Worm (Caenorhabditis elegans) whole organism, L3 larva: ENCODE measurements around the gene set-11.
"Not testable (repeated sequence)": the region's sequence is repeated elsewhere in the genome, so short reads cannot be mapped to it uniquely, and the experiment has no call there.

Experiments used
- ZK546.5 ChIP-seq: sonication (generic microtip); optimal IDR thresholded peaks from 2 replicates; lab custom pipeline; 2017; ENCODE audit warnings: missing biosample characterization, missing genetic modification characterization
- aly-2 ChIP-seq: fragments of 150-350 bp; optimal IDR thresholded peaks from 2 replicates; lab custom pipeline; 2014; ENCODE audit warnings: missing biosample characterization, missing genetic modification characterization
- ama-1 ChIP-seq: fragments of 150-350 bp; optimal IDR thresholded peaks from 2 replicates; lab custom pipeline; 2018
- ceh-82 ChIP-seq: fragments of 150-350 bp; optimal IDR thresholded peaks from 2 replicates; lab custom pipeline; 2014; ENCODE audit warnings: missing biosample characterization, missing genetic modification characterization
- ceh-9 ChIP-seq: sonication (generic microtip); optimal IDR thresholded peaks from 2 replicates; lab custom pipeline; 2018; ENCODE audit warnings: missing biosample characterization, missing genetic modification characterization
- daf-12 ChIP-seq: fragments of 150-350 bp; optimal IDR thresholded peaks from 2 replicates; lab custom pipeline; 2014; ENCODE audit warnings: missing biosample characterization, missing genetic modification reagents, missing genetic modification characterization
- egl-27 ChIP-seq: sonication (generic microtip); optimal IDR thresholded peaks from 4 replicates; lab custom pipeline; 2017; ENCODE audit warnings: missing biosample characterization, missing genetic modification reagents, missing genetic modification characterization
- egl-5 ChIP-seq: fragments of 150-350 bp; optimal IDR thresholded peaks from 2 replicates; lab custom pipeline; 2017; ENCODE audit warnings: missing biosample characterization, missing genetic modification reagents, missing genetic modification characterization, inconsistent platforms
- elt-1 ChIP-seq: fragments of 150-350 bp; optimal IDR thresholded peaks from 2 replicates; lab custom pipeline; 2014; ENCODE audit warnings: missing biosample characterization, missing genetic modification characterization
- elt-3 ChIP-seq, 3 experiments: fragments of 150-350 bp in 1 of 3; sonication (generic microtip) in 2 of 3; optimal IDR thresholded peaks; 2 replicates in 2 of 3; 4 replicates in 1 of 3; lab custom pipeline; 2014 to 2017; ENCODE audit warnings: missing biosample characterization in 3 of 3, missing genetic modification characterization in 3 of 3
- eor-1 ChIP-seq, 2 experiments: fragments of 150-350 bp; optimal IDR thresholded peaks; 2 replicates each; lab custom pipeline; 2014 to 2018; ENCODE audit warnings: missing biosample characterization in 2 of 2, missing genetic modification characterization in 2 of 2
- fkh-10 ChIP-seq: sonication (generic microtip); optimal IDR thresholded peaks from 2 replicates; lab custom pipeline; 2017; ENCODE audit warnings: missing biosample characterization, missing genetic modification reagents, missing genetic modification characterization
- fkh-2 ChIP-seq: fragments of 150-350 bp; optimal IDR thresholded peaks from 2 replicates; lab custom pipeline; 2014; ENCODE audit warnings: missing biosample characterization, missing genetic modification reagents, missing genetic modification characterization
- fos-1 ChIP-seq: fragments of 150-350 bp; optimal IDR thresholded peaks from 2 replicates; lab custom pipeline; 2014; ENCODE audit warnings: missing biosample characterization, missing genetic modification characterization
- jun-1 ChIP-seq: fragments of 150-350 bp; optimal IDR thresholded peaks from 2 replicates; lab custom pipeline; 2014; ENCODE audit warnings: missing biosample characterization, missing genetic modification reagents, missing genetic modification characterization
- lin-39 ChIP-seq: fragments of 150-350 bp; optimal IDR thresholded peaks from 2 replicates; lab custom pipeline; 2018; ENCODE audit warnings: missing biosample characterization, missing genetic modification reagents, missing genetic modification characterization
- lsy-12 ChIP-seq: sonication (generic microtip); optimal IDR thresholded peaks from 2 replicates; lab custom pipeline; 2016; ENCODE audit warnings: mild to moderate bottlenecking, missing genetic modification characterization, missing compliant biosample characterization
- mdl-1 ChIP-seq: fragments of 150-350 bp; optimal IDR thresholded peaks from 2 replicates; lab custom pipeline; 2014; ENCODE audit warnings: missing biosample characterization, missing genetic modification characterization
- nfya-1 ChIP-seq: sonication (generic microtip); optimal IDR thresholded peaks from 2 replicates; lab custom pipeline; 2017; ENCODE audit warnings: missing genetic modification characterization, mild to moderate bottlenecking, missing compliant biosample characterization, antibody characterized with exemption, moderate library complexity; ENCODE audit not compliant: insufficient read depth
- nhr-12 ChIP-seq: fragments of 150-350 bp; optimal IDR thresholded peaks from 2 replicates; lab custom pipeline; 2014; ENCODE audit warnings: missing biosample characterization, missing genetic modification characterization
- nhr-237 ChIP-seq: fragments of 150-350 bp; optimal IDR thresholded peaks from 2 replicates; lab custom pipeline; 2014; ENCODE audit warnings: missing biosample characterization, missing genetic modification characterization
- nhr-25 ChIP-seq: sonication (generic microtip); optimal IDR thresholded peaks from 2 replicates; lab custom pipeline; 2017; ENCODE audit warnings: missing biosample characterization, missing genetic modification characterization
- nhr-43 ChIP-seq: sonication (generic microtip); optimal IDR thresholded peaks from 2 replicates; lab custom pipeline; 2016; ENCODE audit warnings: mild to moderate bottlenecking, missing genetic modification characterization, missing compliant biosample characterization; ENCODE audit not compliant: poor library complexity, severe bottlenecking
- nhr-76 ChIP-seq: fragments of 150-350 bp; sonication (generic microtip); optimal IDR thresholded peaks from 5 replicates; lab custom pipeline; 2014; ENCODE audit warnings: missing biosample characterization, missing genetic modification characterization
- nhr-77 ChIP-seq: fragments of 150-350 bp; optimal IDR thresholded peaks from 2 replicates; lab custom pipeline; 2014; ENCODE audit warnings: missing biosample characterization, missing genetic modification characterization
- pha-4 ChIP-seq: fragments of 150-350 bp; optimal IDR thresholded peaks from 2 replicates; lab custom pipeline; 2014; ENCODE audit warnings: missing biosample characterization, missing genetic modification reagents, missing genetic modification characterization
- snpc-4 ChIP-seq: fragments of 150-350 bp; optimal IDR thresholded peaks from 2 replicates; lab custom pipeline; 2014; ENCODE audit warnings: missing biosample characterization, missing genetic modification characterization
- tbx-2 ChIP-seq: sonication (generic microtip); optimal IDR thresholded peaks from 2 replicates; lab custom pipeline; 2016; ENCODE audit warnings: mild to moderate bottlenecking, missing genetic modification characterization, missing compliant biosample characterization
- unc-62 ChIP-seq: fragments of 150-350 bp; sonication (generic microtip); optimal IDR thresholded peaks from 4 replicates; lab custom pipeline; 2014; ENCODE audit warnings: missing biosample characterization, missing genetic modification reagents, missing genetic modification characterization
- zag-1 ChIP-seq: fragments of 150-350 bp; optimal IDR thresholded peaks from 2 replicates; lab custom pipeline; 2014; ENCODE audit warnings: missing biosample characterization, missing genetic modification characterization
- ztf-4 ChIP-seq: fragments of 150-350 bp; optimal IDR thresholded peaks from 2 replicates; lab custom pipeline; 2014; ENCODE audit warnings: missing biosample characterization, missing genetic modification characterization

The set-11 gene

DNA sequence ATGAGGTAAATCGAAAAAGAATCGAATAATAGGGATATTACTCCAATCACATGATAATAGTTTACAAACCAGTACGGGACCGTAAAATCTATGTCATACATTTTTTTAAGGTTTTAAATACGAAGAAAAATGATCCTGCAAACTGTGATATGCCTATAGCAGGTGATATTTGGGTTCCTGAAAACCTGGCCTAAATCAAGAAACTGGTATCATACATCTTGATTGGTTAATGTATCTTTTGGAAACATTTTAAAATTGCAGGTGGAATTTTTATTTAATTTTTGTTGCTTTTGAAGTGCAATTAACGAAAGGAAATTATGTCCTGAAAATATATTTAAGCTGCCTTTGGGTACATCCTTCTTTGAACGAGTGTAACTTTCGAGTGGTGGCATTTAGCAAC is 7.9 kb upstream of the set-11 start, which contains the start of gene sri-61:
TSS of gene sri-61 (minus strand) at position 101 of the 400 bp plus-strand sequence.
- no peak for TF ChIP-seq fkh-10 (GFP tag; lab: Kevin White, UChicago)
- TF ChIP-seq pha-4 (tag; lab: Kevin White, UChicago) = no peak
- no peak for TF ChIP-seq lsy-12 (tag; lab: Kevin White, UChicago)
- TF ChIP-seq ztf-4 (tag; lab: Kevin White, UChicago) = no peak
- no peak for TF ChIP-seq nfya-1
- no peak for TF ChIP-seq elt-3 (tag; optimal IDR thresholded peaks at IDR 0.05; lab: Kevin White, UChicago)
- TF ChIP-seq jun-1 (tag; lab: Kevin White, UChicago) = no peak
- no peak for TF ChIP-seq nhr-25 (tag; lab: Kevin White, UChicago)
- no peak for TF ChIP-seq tbx-2

DNA sequence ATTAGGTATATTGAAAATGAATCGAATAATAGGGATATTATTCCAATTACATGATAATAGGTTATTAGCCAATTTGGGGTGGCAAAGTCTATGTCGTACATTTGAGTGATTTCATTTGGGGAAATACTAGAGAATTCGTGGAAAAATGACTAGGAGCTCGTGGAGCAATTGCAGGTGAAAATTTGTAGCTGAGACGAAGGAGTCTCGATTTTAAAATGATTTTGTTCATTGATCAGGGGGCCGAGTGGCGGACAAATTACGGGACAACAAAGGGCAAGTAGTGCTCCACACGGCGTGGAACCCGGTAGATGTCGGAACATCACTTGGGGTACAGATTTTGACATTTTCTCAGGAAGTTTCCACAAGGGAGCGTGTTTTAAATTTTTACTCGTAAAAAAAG is 6.0 kb upstream of the set-11 start, which contains the start of gene sri-62:
TSS of gene sri-62 (minus strand) at position 101 of the 400 bp plus-strand sequence.
- TF ChIP-seq ZK546.5 (tag; lab: Kevin White, UChicago) (no peak), daf-12 (tag; lab: Kevin White, UChicago) (no peak), fkh-2 (tag; lab: Kevin White, UChicago) (no peak), ceh-82 (tag; lab: Kevin White, UChicago) (no peak), nhr-43 (tag; lab: Kevin White, UChicago) (no peak), egl-27 (no peak), nhr-12 (tag; lab: Kevin White, UChicago) (no peak), elt-1 (tag; lab: Kevin White, UChicago) (no peak), tbx-2 (no peak), fos-1 (no peak), nhr-76 (tag; lab: Kevin White, UChicago) (no peak), aly-2 (tag; lab: Kevin White, UChicago) (no peak)

DNA sequence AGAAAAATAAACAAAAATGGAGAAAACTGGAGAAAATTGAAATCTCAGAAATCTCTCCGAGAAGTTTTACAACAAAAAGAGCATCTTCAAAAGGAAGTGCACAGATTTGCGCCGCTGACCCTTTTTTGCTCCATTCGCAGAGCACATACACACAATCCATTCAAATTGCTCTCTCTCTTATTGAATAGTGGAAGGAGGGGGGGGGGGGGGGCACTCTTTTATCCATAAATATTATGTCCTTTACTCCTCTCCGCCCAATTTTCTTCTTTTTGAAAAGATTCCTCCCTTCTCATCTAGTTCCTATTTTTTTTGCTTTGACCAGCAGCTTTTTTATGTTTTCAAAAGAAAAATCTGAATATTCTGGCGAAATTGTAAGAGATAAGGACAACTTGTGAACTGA is 2.7 kb upstream of the set-11 start:
- peak; percentile 56 for TF ChIP-seq fkh-10 (GFP tag; lab: Kevin White, UChicago)
- TF ChIP-seq nhr-43 (tag; lab: Kevin White, UChicago) = no peak

DNA sequence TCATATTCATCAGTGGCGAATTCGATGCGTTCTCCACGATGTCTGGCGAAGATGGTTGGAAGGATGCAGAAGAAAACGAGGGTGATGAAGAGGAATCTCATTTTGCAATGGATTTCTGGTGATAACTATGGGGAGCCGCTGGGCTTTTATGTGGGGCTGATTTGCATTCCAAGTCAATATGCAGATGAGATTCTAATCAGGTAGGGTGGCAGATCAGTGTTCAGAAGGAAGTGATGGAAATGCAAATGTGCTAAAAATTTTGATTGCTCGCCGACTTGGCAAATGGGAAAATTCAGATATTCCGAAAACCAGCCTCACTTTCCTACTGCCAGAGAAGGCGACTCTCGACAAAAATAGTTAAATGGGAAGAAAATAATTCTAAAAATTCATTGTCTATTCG is 2.3 kb downstream of the set-11 start, which contains the start of gene nspf-3:
TSS of gene nspf-3 (minus strand) at position 101 of the 400 bp plus-strand sequence.
- TF ChIP-seq ZK546.5 (tag; lab: Kevin White, UChicago) (no peak), pha-4 (tag; lab: Kevin White, UChicago) (no peak), nhr-77 (tag; lab: Kevin White, UChicago) (no peak), ama-1 (lab: Kevin White, UChicago) (no peak), nhr-237 (tag; lab: Kevin White, UChicago) (no peak), mdl-1 (no peak), snpc-4 (no peak)

DNA sequence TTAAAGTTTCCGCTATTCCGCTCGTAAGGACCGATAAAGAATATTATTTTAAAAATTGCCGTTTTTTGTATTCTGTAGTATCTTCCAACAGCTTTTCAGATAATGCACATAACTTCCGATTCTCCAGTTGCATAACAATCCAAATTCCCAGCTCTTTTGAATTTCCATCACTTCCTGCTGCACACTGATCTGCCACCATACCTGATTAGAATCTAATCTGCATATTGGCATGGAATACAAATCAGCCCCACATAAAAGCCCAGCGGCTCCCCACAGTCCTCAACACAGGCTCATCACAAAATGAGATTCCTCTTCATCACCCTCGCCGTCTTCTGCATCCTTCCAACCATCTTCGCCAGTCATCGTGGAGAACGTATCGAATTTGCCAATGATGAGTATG is 3.8 kb downstream of the set-11 start, which contains the start of gene nspf-2:
TSS of gene nspf-2 (plus strand) at position 301 of the 400 bp plus-strand sequence.
- TF ChIP-seq fkh-10 (GFP tag; lab: Kevin White, UChicago); egl-5 (tag; lab: Kevin White, UChicago); eor-1 (tag; optimal IDR thresholded peaks at IDR 0.05; lab: Kevin White, UChicago): not testable (repeated sequence)

DNA sequence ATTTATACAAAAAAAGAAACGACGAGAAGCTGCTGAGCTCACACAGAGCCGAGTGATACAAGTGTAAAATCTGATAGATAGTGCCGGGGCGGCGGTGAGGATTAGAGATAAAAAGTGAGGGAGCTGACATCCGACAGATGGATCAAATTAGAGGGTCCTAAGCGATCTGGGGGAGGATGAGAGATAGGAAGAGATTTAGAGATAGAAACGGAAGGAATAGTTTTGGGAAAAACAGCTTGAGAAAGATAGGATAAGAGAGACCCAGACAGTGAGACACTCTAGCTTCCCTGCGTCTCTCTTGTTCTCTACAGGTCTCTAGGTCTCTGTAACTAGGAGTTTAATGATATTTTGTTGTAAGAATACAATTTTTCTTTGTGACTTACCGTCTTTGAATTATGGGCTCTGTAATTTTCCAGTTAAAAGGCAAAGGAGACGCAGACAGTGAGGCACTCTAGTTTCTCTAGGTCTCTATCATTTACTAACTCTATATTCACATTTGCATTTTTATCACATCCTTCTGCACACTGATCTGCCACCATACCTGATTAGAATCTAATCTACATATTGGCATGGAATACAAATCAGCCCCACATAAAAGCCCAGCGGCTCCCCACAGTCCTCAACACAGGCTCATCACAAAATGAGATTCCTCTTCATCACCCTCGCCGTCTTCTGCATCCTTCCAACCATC is 5.2 kb downstream of the set-11 start, which contains the start of the genes sup-9 and nspf-1:
TSS of gene sup-9 (minus strand) at position 43 of the 691 bp plus-strand sequence.
TSS of gene nspf-1 (plus strand) at position 641 of the 691 bp plus-strand sequence.
- TF ChIP-seq egl-5 (tag; lab: Kevin White, UChicago) (no peak), ceh-9 (tag; lab: Kevin White, UChicago) (no peak), lin-39 (no peak), zag-1 (no peak), nhr-76 (tag; lab: Kevin White, UChicago) (no peak), nhr-12 (tag; lab: Kevin White, UChicago) (no peak), fkh-10 (GFP tag; lab: Kevin White, UChicago) (no peak), snpc-4 (no peak), tbx-2 (no peak), fkh-2 (tag; lab: Kevin White, UChicago) (no peak), unc-62 (GFP tag; lab: Kevin White, UChicago) (no peak), ztf-4 (tag; lab: Kevin White, UChicago) (no peak)
